Worm (Caenorhabditis elegans): ENCODE results near the gene EEED8.12.

ce11 chrII:5391447-5391846 lies 17.4 kb downstream of the EEED8.12 start:
- TF ChIP-seq ets-4 (tag; optimal IDR thresholded peaks at IDR 0.05): no peak
- no peak for TF ChIP-seq sox-4 (tag; optimal IDR thresholded peaks at IDR 0.05)
- TF ChIP-seq elt-4 (tag; optimal IDR thresholded peaks at IDR 0.05): no peak
- TF ChIP-seq syd-9 (tag; optimal IDR thresholded peaks at IDR 0.05): no peak
- no peak for TF ChIP-seq K02D7.2 (tag; optimal IDR thresholded peaks at IDR 0.05)
- TF ChIP-seq unc-55 (GFP tag; optimal IDR thresholded peaks at IDR 0.05): no peak

Measured in whole organism, late embryonic.